Fruit fly (Drosophila melanogaster): Measurements from ENCODE around the gene Zasp67.

dm6 chr3L:9815705-9816104 is 18.2 kb upstream of the Zasp67 start:
- no peak for TF ChIP-seq Oli (tag; optimal IDR thresholded peaks at IDR 0.05)
- TF ChIP-seq CG7271 (tag; optimal IDR thresholded peaks at IDR 0.05) = no peak
- TF ChIP-seq psq (GFP tag; optimal IDR thresholded peaks at IDR 0.05) = no peak
- TF ChIP-seq en (GFP tag; optimal IDR thresholded peaks at IDR 0.05) = no peak
- TF ChIP-seq Gug (GFP tag; IDR thresholded peaks at IDR 0.05) = no peak
- no peak for TF ChIP-seq CG31388 (GFP tag; optimal IDR thresholded peaks at IDR 0.05)

Data from whole organism, embryonic.